Fruit fly (Drosophila melanogaster): ENCODE measurements around the gene Acsf3.
A peak's percentile ranks its signal among the peaks of the same experiment; 100 is the strongest.

Gene Acsf3

dm6 chrX:7332493-7332892 lies 3.6 kb downstream of the Acsf3 start (continued):
- peak; percentile 86 for TF ChIP-seq gro (GFP tag; optimal IDR thresholded peaks at IDR 0.05)
- TF ChIP-seq Dref (GFP tag; IDR thresholded peaks at IDR 0.05) = no peak
- peak; percentile 60 for TF ChIP-seq CG11504 (tag; optimal IDR thresholded peaks at IDR 0.05)
- TF ChIP-seq esg (GFP tag; conservative IDR thresholded peaks at IDR 0.05) = peak; percentile 67
- peak; percentile 9 for TF ChIP-seq kay (GFP tag; optimal IDR thresholded peaks at IDR 0.05)
- peak; percentile 60; the same call in 2 of the 3 replicates for TF ChIP-seq tgo (GFP tag; IDR thresholded peaks at IDR 0.05)
- peak; percentile 73 for TF ChIP-seq bab2 (GFP tag; optimal IDR thresholded peaks at IDR 0.05)
- peak; percentile 24 for TF ChIP-seq tup (GFP tag; optimal IDR thresholded peaks at IDR 0.05)
- TF ChIP-seq CG43689 (GFP tag; IDR thresholded peaks at IDR 0.05) = no peak
- no peak for TF ChIP-seq nom (GFP tag; optimal IDR thresholded peaks at IDR 0.05)
- TF ChIP-seq grn (GFP tag; optimal IDR thresholded peaks at IDR 0.05) = no peak
- TF ChIP-seq CG4617 (GFP tag; optimal IDR thresholded peaks at IDR 0.05; ENCODE audit: borderline replicate concordance) = no peak
- TF ChIP-seq fu2 (GFP tag; optimal IDR thresholded peaks at IDR 0.05) = peak; percentile 60
- peak; percentile 23 for TF ChIP-seq dmrt11E (tag; optimal IDR thresholded peaks at IDR 0.05)
- TF ChIP-seq Fer1 (GFP tag; optimal IDR thresholded peaks at IDR 0.05) = peak; percentile 66
- TF ChIP-seq klu (GFP tag; IDR thresholded peaks at IDR 0.05) = peak; percentile 45; the same call in 1 of the 2 replicates
- peak; percentile 74 for TF ChIP-seq CG2678 (tag; optimal IDR thresholded peaks at IDR 0.05)
- peak; percentile 36 for TF ChIP-seq Chrac-16 (GFP tag; optimal IDR thresholded peaks at IDR 0.05)
- TF ChIP-seq Tbp (GFP tag; optimal IDR thresholded peaks at IDR 0.05) = no peak
- no peak for TF ChIP-seq amos (GFP tag; IDR thresholded peaks at IDR 0.05; ENCODE audit: partially characterized antibody)
- peak; percentile 82 for TF ChIP-seq CG9932 (GFP tag; IDR thresholded peaks at IDR 0.05)
- TF ChIP-seq lola (GFP tag; optimal IDR thresholded peaks at IDR 0.05) = no peak
- TF ChIP-seq zf30C (GFP tag; optimal IDR thresholded peaks at IDR 0.05) = peak; percentile 54
- TF ChIP-seq Optix (GFP tag; IDR thresholded peaks at IDR 0.05) = peak; percentile 42; the same call in 1 of the 3 replicates
- no peak for TF ChIP-seq CG5180 (GFP tag; optimal IDR thresholded peaks at IDR 0.05)
- TF ChIP-seq CG4730 (GFP tag; IDR thresholded peaks at IDR 0.05) = peak; percentile 61
- no peak for TF ChIP-seq Trl (optimal IDR thresholded peaks at IDR 0.05)
- peak; percentile 73 for TF ChIP-seq Trl (GFP tag; optimal IDR thresholded peaks at IDR 0.05)
- TF ChIP-seq CG33213 (GFP tag; optimal IDR thresholded peaks at IDR 0.05) = peak; percentile 35
- no peak for TF ChIP-seq Sry-β (GFP tag; optimal IDR thresholded peaks at IDR 0.05)
- TF ChIP-seq Drgx (GFP tag; IDR thresholded peaks at IDR 0.05) = no peak
- no peak for TF ChIP-seq ab (GFP tag; optimal IDR thresholded peaks at IDR 0.05)
- TF ChIP-seq CG6689 (GFP tag; IDR thresholded peaks at IDR 0.05) = peak; percentile 45; the same call in 1 of the 2 replicates
- TF ChIP-seq CG14667 (GFP tag; IDR thresholded peaks at IDR 0.05) = 0 out of 2 replicates have a peak, but pooled peaks have one; percentile 22
- no peak for TF ChIP-seq zen (tag; optimal IDR thresholded peaks at IDR 0.05)
- TF ChIP-seq hth (optimal IDR thresholded peaks at IDR 0.05) = no peak
- peak; percentile 23; the same call in 1 of the 2 replicates for TF ChIP-seq GATAe (GFP tag; conservative IDR thresholded peaks at IDR 0.05)
- TF ChIP-seq Mrtf (GFP tag; IDR thresholded peaks at IDR 0.05) = peak; percentile 54; the same call in 2 of the 3 replicates
- TF ChIP-seq CG30431 (GFP tag; optimal IDR thresholded peaks at IDR 0.05) = peak; percentile 15
- TF ChIP-seq dimm (GFP tag; IDR thresholded peaks at IDR 0.05) = no peak
- no peak for TF ChIP-seq CG14965 (GFP tag; optimal IDR thresholded peaks at IDR 0.05; ENCODE audit: borderline replicate concordance)
- peak; percentile 79 for TF ChIP-seq Fer3 (tag; optimal IDR thresholded peaks at IDR 0.05)
- TF ChIP-seq Bdp1 (GFP tag; optimal IDR thresholded peaks at IDR 0.05) = peak; percentile 26
- no peak for TF ChIP-seq CG17612 (GFP tag; IDR thresholded peaks at IDR 0.05)
- TF ChIP-seq CG10209 (GFP tag; optimal IDR thresholded peaks at IDR 0.05) = peak; percentile 57
- peak; percentile 82 for TF ChIP-seq Nf-YC (tag; optimal IDR thresholded peaks at IDR 0.05)
- no peak for TF ChIP-seq CG8478 (optimal IDR thresholded peaks at IDR 0.05)
- peak; percentile 34 for TF ChIP-seq Max (GFP tag; optimal IDR thresholded peaks at IDR 0.05)
- TF ChIP-seq rib (GFP tag; IDR thresholded peaks at IDR 0.05) = peak; percentile 68
- TF ChIP-seq D19A (tag; optimal IDR thresholded peaks at IDR 0.05) = no peak
- peak; percentile 42 for TF ChIP-seq phol (tag; optimal IDR thresholded peaks at IDR 0.05)
- TF ChIP-seq Atf3 (GFP tag; optimal IDR thresholded peaks at IDR 0.05) = no peak
